Fruit fly (Drosophila melanogaster) whole organism, adult: ENCODE data around the gene CG43056.

Experiments used
- CG12768 ChIP-seq: fragments of 200-800 bp; sonication (Bioruptor generic); optimal IDR thresholded peaks from 2 replicates; lab custom pipeline; 2017; ENCODE audit warnings: missing biosample characterization, missing genetic modification characterization, mild to moderate bottlenecking, moderate library complexity, missing genetic modification reagents
- CG1620 ChIP-seq: fragments of 200-800 bp; sonication (Bioruptor generic); optimal IDR thresholded peaks from 2 replicates; lab custom pipeline; 2016; ENCODE audit warnings: missing biosample characterization, missing genetic modification characterization
- Clk ChIP-seq: fragments of 200-800 bp; sonication (Bioruptor generic); optimal IDR thresholded peaks from 2 replicates; lab custom pipeline; 2017; ENCODE audit warnings: missing biosample characterization, missing genetic modification characterization
- Mnt ChIP-seq: fragments of 200-800 bp; sonication (Bioruptor generic); optimal IDR thresholded peaks from 2 replicates; lab custom pipeline; 2016; ENCODE audit warnings: missing biosample characterization, mild to moderate bottlenecking, missing genetic modification characterization
- bab1 ChIP-seq: fragments of 200-800 bp; sonication (Bioruptor generic); optimal IDR thresholded peaks from 3 replicates; lab custom pipeline; 2019; ENCODE audit warnings: missing biosample characterization, mild to moderate bottlenecking, missing genetic modification characterization, moderate library complexity
- cnc ChIP-seq, 2 experiments: fragments of >200 bp; optimal IDR thresholded peaks; 2 replicates each; lab custom pipeline; 2017
- ovo ChIP-seq: fragments of 200-800 bp; sonication (Bioruptor generic); optimal IDR thresholded peaks from 2 replicates; lab custom pipeline; 2016; ENCODE audit warnings: missing biosample characterization, missing genetic modification characterization
- pad ChIP-seq: fragments of 200-800 bp; sonication (Bioruptor generic); optimal IDR thresholded peaks from 3 replicates; lab custom pipeline; 2017; ENCODE audit warnings: missing biosample characterization, missing genetic modification characterization, mild to moderate bottlenecking, moderate library complexity, missing genetic modification reagents
- tj ChIP-seq: fragments of 200-800 bp; sonication (Bioruptor generic); optimal IDR thresholded peaks from 3 replicates; lab custom pipeline; 2017; ENCODE audit warnings: missing biosample characterization, mild to moderate bottlenecking, missing genetic modification characterization, moderate library complexity

dm6 chr2L:4422154-4422553 lies 15.4 kb upstream of the CG43056 start:
- TF ChIP-seq pad (GFP tag; lab: Kevin White, UChicago): no peak
- no peak for TF ChIP-seq CG12768 (GFP tag; lab: Kevin White, UChicago)
- TF ChIP-seq ovo (GFP tag; lab: Kevin White, UChicago): no peak
- no peak for TF ChIP-seq Mnt (GFP tag; lab: Kevin White, UChicago)
- TF ChIP-seq Clk (GFP tag; lab: Kevin White, UChicago): no peak
- no peak for TF ChIP-seq tj (GFP tag; lab: Kevin White, UChicago)
- no peak for TF ChIP-seq cnc (optimal IDR thresholded peaks at IDR 0.05; lab: Kevin White, UChicago)
- no peak for TF ChIP-seq bab1 (GFP tag; lab: Kevin White, UChicago)
- no peak for TF ChIP-seq CG1620 (GFP tag; lab: Kevin White, UChicago)
